Worm (Caenorhabditis elegans) whole organism, L3 larva: ENCODE data around the gene dars-1.
A peak's percentile ranks its signal among the peaks of the same experiment; 100 is the strongest.

ENCODE experiments used
- R02D3.7 ChIP-seq: fragments of 150-350 bp; optimal IDR thresholded peaks from 2 replicates; lab custom pipeline; 2014; ENCODE audit warnings: missing biosample characterization, missing genetic modification characterization
- aly-2 ChIP-seq: fragments of 150-350 bp; optimal IDR thresholded peaks from 2 replicates; lab custom pipeline; 2014; ENCODE audit warnings: missing biosample characterization, missing genetic modification characterization
- ama-1 ChIP-seq: fragments of 150-350 bp; optimal IDR thresholded peaks from 2 replicates; lab custom pipeline; 2018
- ceh-28 ChIP-seq: fragments of 150-350 bp; optimal IDR thresholded peaks from 2 replicates; lab custom pipeline; 2014; ENCODE audit warnings: missing biosample characterization, missing genetic modification reagents, missing genetic modification characterization
- ceh-9 ChIP-seq: sonication (generic microtip); optimal IDR thresholded peaks from 2 replicates; lab custom pipeline; 2018; ENCODE audit warnings: missing biosample characterization, missing genetic modification characterization
- daf-12 ChIP-seq: fragments of 150-350 bp; optimal IDR thresholded peaks from 2 replicates; lab custom pipeline; 2014; ENCODE audit warnings: missing biosample characterization, missing genetic modification reagents, missing genetic modification characterization
- egl-27 ChIP-seq: sonication (generic microtip); optimal IDR thresholded peaks from 4 replicates; lab custom pipeline; 2017; ENCODE audit warnings: missing biosample characterization, missing genetic modification reagents, missing genetic modification characterization
- egl-5 ChIP-seq: fragments of 150-350 bp; optimal IDR thresholded peaks from 2 replicates; lab custom pipeline; 2017; ENCODE audit warnings: missing biosample characterization, missing genetic modification reagents, missing genetic modification characterization, inconsistent platforms
- elt-1 ChIP-seq: fragments of 150-350 bp; optimal IDR thresholded peaks from 2 replicates; lab custom pipeline; 2014; ENCODE audit warnings: missing biosample characterization, missing genetic modification characterization
- elt-2 ChIP-seq: sonication (generic microtip); optimal IDR thresholded peaks from 2 replicates; lab custom pipeline; 2016; ENCODE audit warnings: missing genetic modification reagents, mild to moderate bottlenecking, missing genetic modification characterization, missing compliant biosample characterization
- fkh-2 ChIP-seq: fragments of 150-350 bp; optimal IDR thresholded peaks from 2 replicates; lab custom pipeline; 2014; ENCODE audit warnings: missing biosample characterization, missing genetic modification reagents, missing genetic modification characterization
- hmg-11 ChIP-seq: sonication (generic microtip); optimal IDR thresholded peaks from 2 replicates; lab custom pipeline; 2016; ENCODE audit warnings: missing genetic modification characterization, missing compliant biosample characterization
- jun-1 ChIP-seq: fragments of 150-350 bp; optimal IDR thresholded peaks from 2 replicates; lab custom pipeline; 2014; ENCODE audit warnings: missing biosample characterization, missing genetic modification reagents, missing genetic modification characterization
- lin-15B ChIP-seq: fragments of 150-350 bp; optimal IDR thresholded peaks from 2 replicates; lab custom pipeline; 2014; ENCODE audit warnings: missing biosample characterization, missing genetic modification characterization
- lsy-12 ChIP-seq: sonication (generic microtip); optimal IDR thresholded peaks from 2 replicates; lab custom pipeline; 2016; ENCODE audit warnings: mild to moderate bottlenecking, missing genetic modification characterization, missing compliant biosample characterization
- mdl-1 ChIP-seq: fragments of 150-350 bp; optimal IDR thresholded peaks from 2 replicates; lab custom pipeline; 2014; ENCODE audit warnings: missing biosample characterization, missing genetic modification characterization
- mml-1 ChIP-seq: fragments of 150-350 bp; sonication (generic microtip); optimal IDR thresholded peaks from 3 replicates; lab custom pipeline; 2014; ENCODE audit warnings: missing biosample characterization, missing genetic modification characterization
- nfya-1 ChIP-seq: sonication (generic microtip); optimal IDR thresholded peaks from 2 replicates; lab custom pipeline; 2017; ENCODE audit warnings: missing genetic modification characterization, mild to moderate bottlenecking, missing compliant biosample characterization, antibody characterized with exemption, moderate library complexity; ENCODE audit not compliant: insufficient read depth
- nhr-23 ChIP-seq: fragments of 150-350 bp; optimal IDR thresholded peaks from 2 replicates; lab custom pipeline; 2014; ENCODE audit warnings: missing biosample characterization, missing genetic modification reagents, missing genetic modification characterization
- nhr-237 ChIP-seq: fragments of 150-350 bp; optimal IDR thresholded peaks from 2 replicates; lab custom pipeline; 2014; ENCODE audit warnings: missing biosample characterization, missing genetic modification characterization
- nhr-25 ChIP-seq: sonication (generic microtip); optimal IDR thresholded peaks from 2 replicates; lab custom pipeline; 2017; ENCODE audit warnings: missing biosample characterization, missing genetic modification characterization
- nhr-28 ChIP-seq: fragments of 150-350 bp; optimal IDR thresholded peaks from 2 replicates; lab custom pipeline; 2014; ENCODE audit warnings: missing biosample characterization, missing genetic modification characterization
- nhr-43 ChIP-seq: sonication (generic microtip); optimal IDR thresholded peaks from 2 replicates; lab custom pipeline; 2016; ENCODE audit warnings: mild to moderate bottlenecking, missing genetic modification characterization, missing compliant biosample characterization; ENCODE audit not compliant: poor library complexity, severe bottlenecking
- nhr-67 ChIP-seq: fragments of 150-350 bp; optimal IDR thresholded peaks from 2 replicates; lab custom pipeline; 2014; ENCODE audit warnings: missing biosample characterization, missing genetic modification characterization
- nhr-77 ChIP-seq: fragments of 150-350 bp; optimal IDR thresholded peaks from 2 replicates; lab custom pipeline; 2014; ENCODE audit warnings: missing biosample characterization, missing genetic modification characterization
- pha-4 ChIP-seq: fragments of 150-350 bp; optimal IDR thresholded peaks from 2 replicates; lab custom pipeline; 2014; ENCODE audit warnings: missing biosample characterization, missing genetic modification reagents, missing genetic modification characterization
- pqm-1 ChIP-seq: fragments of 150-350 bp; optimal IDR thresholded peaks from 2 replicates; lab custom pipeline; 2017; ENCODE audit warnings: missing biosample characterization, missing genetic modification characterization, inconsistent platforms
- sea-2 ChIP-seq: fragments of 150-350 bp; sonication (generic microtip); optimal IDR thresholded peaks from 4 replicates; lab custom pipeline; 2014; ENCODE audit warnings: missing biosample characterization, missing genetic modification reagents, missing genetic modification characterization
- snpc-4 ChIP-seq: fragments of 150-350 bp; optimal IDR thresholded peaks from 2 replicates; lab custom pipeline; 2014; ENCODE audit warnings: missing biosample characterization, missing genetic modification characterization
- unc-62 ChIP-seq: fragments of 150-350 bp; sonication (generic microtip); optimal IDR thresholded peaks from 4 replicates; lab custom pipeline; 2014; ENCODE audit warnings: missing biosample characterization, missing genetic modification reagents, missing genetic modification characterization
- zag-1 ChIP-seq: fragments of 150-350 bp; optimal IDR thresholded peaks from 2 replicates; lab custom pipeline; 2014; ENCODE audit warnings: missing biosample characterization, missing genetic modification characterization
- ztf-11 ChIP-seq: fragments of 150-350 bp; optimal IDR thresholded peaks from 2 replicates; lab custom pipeline; 2014; ENCODE audit warnings: missing biosample characterization, missing genetic modification characterization
- ztf-4 ChIP-seq: fragments of 150-350 bp; optimal IDR thresholded peaks from 2 replicates; lab custom pipeline; 2014; ENCODE audit warnings: missing biosample characterization, missing genetic modification characterization

The dars-1 gene

DNA sequence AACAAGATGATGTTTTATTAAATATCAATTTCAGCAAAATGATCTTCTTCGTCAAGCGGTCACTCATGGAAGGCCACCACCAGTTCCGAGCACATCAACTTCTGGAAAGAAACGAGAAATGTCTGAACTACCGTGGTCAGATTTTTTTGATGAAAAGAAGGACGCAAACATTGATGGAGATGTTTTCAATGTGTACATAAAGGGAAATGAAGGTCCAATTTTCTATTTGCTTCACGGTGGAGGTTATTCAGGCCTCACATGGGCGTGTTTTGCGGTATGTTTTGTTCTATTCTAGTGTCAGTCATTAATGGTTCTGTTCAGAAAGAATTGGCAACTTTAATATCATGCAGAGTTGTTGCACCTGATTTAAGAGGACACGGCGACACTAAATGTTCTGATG, 25.1 kb downstream of the dars-1 start, which contains the start of gene B0464.6:
TSS of gene B0464.6 (minus strand) at position 101 of the 400 bp plus-strand sequence.
- TF ChIP-seq nhr-77 = no peak
- no peak for TF ChIP-seq ztf-4 (tag; lab: Kevin White, UChicago)
- TF ChIP-seq nhr-25 (tag; lab: Kevin White, UChicago) = no peak
- TF ChIP-seq aly-2 (tag; lab: Kevin White, UChicago) = no peak
- TF ChIP-seq egl-27 = no peak
- TF ChIP-seq nhr-67 (tag; lab: Kevin White, UChicago) = no peak
- TF ChIP-seq ceh-9 (tag; lab: Kevin White, UChicago) = no peak
- TF ChIP-seq ztf-11 (tag; lab: Kevin White, UChicago) = no peak
- no peak for TF ChIP-seq mml-1
- no peak for TF ChIP-seq nhr-43 (tag; lab: Kevin White, UChicago)
- no peak for TF ChIP-seq sea-2
- no peak for TF ChIP-seq hmg-11 (tag; lab: Kevin White, UChicago)
- TF ChIP-seq jun-1 = no peak

DNA sequence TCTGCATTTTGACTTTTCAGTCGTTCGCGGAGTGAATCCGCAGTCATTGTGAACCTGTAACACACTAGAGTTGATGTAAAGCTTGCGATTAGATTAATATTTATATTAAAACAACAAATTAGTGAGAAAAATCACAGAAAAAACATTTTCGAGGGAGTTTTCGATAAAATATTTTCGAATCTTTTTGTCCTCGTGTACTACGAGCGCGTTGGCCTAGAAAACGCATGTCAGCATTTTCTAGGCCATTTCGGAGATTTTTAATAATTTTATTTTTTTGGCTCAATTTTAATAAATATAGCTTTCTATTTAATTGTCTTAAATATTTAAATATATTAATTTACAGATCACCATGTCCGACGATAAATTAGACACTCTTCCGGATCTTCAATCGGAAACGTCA, 25.6 kb downstream of the dars-1 start, which contains the start of gene B0464.9:
TSS of gene B0464.9 (plus strand) at position 344 of the 400 bp plus-strand sequence.
- TF ChIP-seq mml-1 (no peak), nfya-1 (tag; lab: Kevin White, UChicago) (peak; percentile 35), nhr-237 (tag; lab: Kevin White, UChicago) (no peak), unc-62 (GFP tag; lab: Kevin White, UChicago) (no peak), mdl-1 (tag; lab: Kevin White, UChicago) (no peak), jun-1 (no peak), elt-1 (tag; lab: Kevin White, UChicago) (no peak), nhr-67 (tag; lab: Kevin White, UChicago) (no peak), zag-1 (tag; lab: Kevin White, UChicago) (no peak), egl-27 (no peak), pqm-1 (tag; lab: Kevin White, UChicago) (peak; percentile 42), nhr-43 (tag; lab: Kevin White, UChicago) (peak; percentile 77), elt-2 (tag; lab: Kevin White, UChicago) (peak; percentile 10), lsy-12 (tag; lab: Kevin White, UChicago) (peak; percentile 21), ztf-4 (tag; lab: Kevin White, UChicago) (no peak), pha-4 (tag; lab: Kevin White, UChicago) (peak; percentile 64), lin-15B (tag; lab: Kevin White, UChicago) (peak; percentile 79), ceh-9 (tag; lab: Kevin White, UChicago) (no peak), aly-2 (tag; lab: Kevin White, UChicago) (no peak), nhr-23 (tag; lab: Kevin White, UChicago) (peak; percentile 66), hmg-11 (tag; lab: Kevin White, UChicago) (peak; percentile 8)
- TF ChIP-seq, all 47 proteins: peak for 9

DNA sequence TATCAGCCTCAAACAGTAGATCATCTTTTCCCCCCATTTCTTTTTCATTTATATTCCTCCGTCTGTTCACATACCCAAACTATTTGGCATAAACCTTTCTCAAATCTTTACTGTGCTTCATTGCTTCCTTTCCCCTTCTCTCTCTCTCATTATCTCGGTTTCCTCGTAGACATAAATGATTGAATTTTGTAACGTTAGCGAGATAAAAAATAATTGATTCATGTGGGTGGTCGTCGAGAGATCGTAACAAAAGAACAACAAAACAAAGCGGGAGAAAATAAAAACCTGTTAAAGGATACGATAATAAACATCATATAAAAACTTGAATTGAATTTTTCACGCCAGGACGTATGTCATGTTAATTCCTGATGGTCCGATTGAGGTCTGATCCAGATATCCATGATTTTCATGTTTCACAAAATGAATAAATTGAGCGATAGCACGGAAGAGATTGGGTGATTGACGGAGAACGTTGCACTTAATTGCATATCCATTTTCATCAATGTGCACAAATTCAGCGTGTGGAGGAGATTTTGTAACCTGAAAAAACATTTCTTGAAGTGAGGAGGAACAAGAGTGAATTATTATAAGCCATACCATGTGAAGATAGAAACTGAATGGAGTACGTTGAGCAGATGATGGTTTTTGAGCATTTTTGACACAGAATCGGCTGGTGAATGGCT, 28.1 kb downstream of the dars-1 start:
- peak; percentile 17 for TF ChIP-seq nhr-23 (tag; lab: Kevin White, UChicago)
- TF ChIP-seq fkh-2 (tag; lab: Kevin White, UChicago) = no peak

DNA sequence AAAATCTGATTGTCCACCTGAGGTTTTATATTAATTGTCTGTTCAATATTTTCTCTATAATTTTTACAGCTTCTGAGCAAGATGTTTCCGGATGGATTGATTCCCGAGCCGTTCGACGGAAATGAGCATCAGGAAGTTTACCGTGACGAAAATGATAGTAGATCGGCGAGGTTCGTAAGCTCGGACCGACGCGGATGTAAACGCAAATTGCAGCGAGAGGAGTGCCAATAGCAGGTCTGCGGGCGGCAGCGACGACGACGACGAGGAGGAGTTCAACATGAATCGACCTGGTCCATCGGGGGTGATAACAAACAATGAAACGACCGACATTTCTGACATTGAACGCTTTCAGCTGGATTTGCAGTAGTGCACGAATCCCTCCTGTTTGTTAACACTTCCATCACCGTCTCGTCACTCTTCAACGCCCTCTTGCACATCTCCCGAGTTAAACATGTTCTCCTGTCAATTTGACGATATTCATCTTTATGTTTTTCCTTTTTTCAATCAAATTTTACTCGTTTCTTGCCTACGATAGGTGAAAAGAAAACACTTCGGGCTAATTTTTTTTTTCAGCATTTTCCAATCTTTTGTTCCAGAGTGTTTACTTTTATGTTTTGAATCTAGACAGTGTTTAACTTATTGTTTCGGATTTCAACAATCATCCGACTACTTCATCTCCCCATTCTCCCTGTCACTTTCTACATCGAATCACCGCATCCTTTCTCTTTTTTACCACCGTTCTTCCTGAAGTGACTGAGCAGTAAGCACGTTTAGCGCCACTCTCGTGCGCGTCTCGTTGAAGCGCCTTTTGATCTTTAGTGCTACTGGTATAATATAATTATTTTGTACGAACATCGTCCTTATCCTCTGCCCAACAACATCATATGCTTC, 28.9 kb downstream of the dars-1 start:
- peak; percentile 14 for TF ChIP-seq R02D3.7 (tag; lab: Kevin White, UChicago)
- TF ChIP-seq hmg-11 (tag; lab: Kevin White, UChicago) = no peak

DNA sequence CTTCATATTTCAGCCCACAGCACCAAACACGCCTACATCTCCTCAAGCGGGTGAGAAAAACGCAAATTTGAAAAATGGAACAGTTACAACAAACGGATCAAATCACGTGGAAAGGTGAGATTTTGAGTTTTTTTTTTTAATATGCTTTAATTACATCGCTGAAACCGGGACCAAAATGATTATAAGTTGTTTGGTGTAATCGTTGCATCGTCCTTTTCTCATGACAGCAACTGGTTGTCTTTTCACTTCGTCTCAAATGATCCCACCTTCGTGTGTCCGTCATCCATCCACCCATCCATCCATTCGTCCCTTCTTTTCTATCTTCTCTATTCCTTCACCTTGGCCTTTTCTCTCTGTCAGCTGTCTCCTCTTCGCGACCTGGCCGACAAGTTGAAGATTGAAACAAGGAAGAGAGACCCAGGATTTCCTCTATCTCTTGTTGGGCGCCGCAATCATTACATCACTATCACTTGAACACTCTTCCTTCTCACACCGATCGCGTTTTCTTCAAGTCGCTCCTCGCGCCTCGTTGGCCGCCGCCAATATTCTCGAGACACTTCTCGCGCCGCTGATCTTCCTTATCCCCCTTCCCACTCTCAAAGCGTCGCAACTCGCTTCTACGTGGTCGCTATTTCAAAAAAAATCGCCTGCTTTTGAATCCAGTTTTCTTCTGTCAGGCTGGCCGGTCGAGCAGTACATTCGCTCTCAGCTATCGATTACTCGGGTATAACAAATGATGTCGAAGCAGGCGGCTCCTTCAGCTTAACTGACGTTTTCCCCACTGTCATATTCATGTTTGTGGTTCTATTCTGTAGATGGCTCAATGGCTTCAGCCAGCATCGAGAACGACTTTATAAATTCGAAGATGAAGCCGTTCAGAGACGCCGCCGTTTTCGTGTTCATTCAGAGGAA, 33.6 kb downstream of the dars-1 start:
- TF ChIP-seq snpc-4 (tag; lab: Kevin White, UChicago) (peak; percentile 21), ceh-28 (tag; lab: Kevin White, UChicago) (no peak), jun-1 (no peak), egl-5 (tag; lab: Kevin White, UChicago) (no peak), unc-62 (GFP tag; lab: Kevin White, UChicago) (peak; percentile 36), lin-15B (tag; lab: Kevin White, UChicago) (peak; percentile 10), nhr-28 (no peak), ama-1 (lab: Kevin White, UChicago) (peak; percentile 57), daf-12 (no peak), nhr-23 (tag; lab: Kevin White, UChicago) (peak; percentile 48), nfya-1 (tag; lab: Kevin White, UChicago) (peak; percentile 34), nhr-25 (tag; lab: Kevin White, UChicago) (peak; percentile 15)
- TF ChIP-seq, all 47 proteins: peak for 7
